Fruit fly (Drosophila melanogaster) whole organism: ENCODE measurements around the gene Gr8a.

Source experiments
- CG8478 ChIP-seq: fragments of >200 bp; optimal IDR thresholded peaks from 2 replicates; lab custom pipeline; 2018; ENCODE audit warnings: inconsistent platforms
- psq ChIP-seq: fragments of >200 bp; optimal IDR thresholded peaks from 2 replicates; lab custom pipeline; 2017
- usp ChIP-seq: fragments of >200 bp; optimal IDR thresholded peaks from 2 replicates; lab custom pipeline; 2017; ENCODE audit warnings: missing biosample characterization, missing genetic modification characterization, mixed read lengths

DNA sequence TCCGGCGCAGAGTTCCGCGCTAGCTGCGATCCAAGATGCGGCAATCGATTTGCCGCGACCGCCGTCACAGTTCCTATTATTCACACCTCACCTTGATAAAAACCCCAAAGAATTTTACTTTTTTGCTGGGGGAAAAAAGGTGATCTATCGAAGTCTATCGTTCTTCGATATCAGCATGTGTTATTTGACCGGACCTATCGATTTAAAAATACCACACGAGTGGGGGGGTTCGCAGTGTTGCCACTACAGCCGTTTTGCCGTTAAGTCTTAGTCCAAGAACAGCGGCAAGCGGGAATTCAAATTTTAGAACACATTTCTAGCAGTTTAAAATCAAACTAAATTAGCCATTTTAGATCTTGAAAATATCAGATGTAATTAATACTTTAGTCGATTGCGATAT, 5.3 kb downstream of the Gr8a start, which contains the start of gene CG12121:
- TF ChIP-seq psq (no peak), usp (no peak), CG8478 (lab: Kevin White, UChicago) (no peak)
